Fruit fly (Drosophila melanogaster) whole organism, adult: Measurements from ENCODE around the gene CG43332.

ENCODE experiments used
- CG11617 ChIP-seq: fragments of 200-800 bp; sonication (Bioruptor generic); optimal IDR thresholded peaks from 2 replicates; lab custom pipeline; 2017; ENCODE audit warnings: mild to moderate bottlenecking, missing biosample characterization, missing genetic modification reagents, missing genetic modification characterization
- CG12768 ChIP-seq: fragments of 200-800 bp; sonication (Bioruptor generic); optimal IDR thresholded peaks from 2 replicates; lab custom pipeline; 2017; ENCODE audit warnings: missing biosample characterization, missing genetic modification characterization, mild to moderate bottlenecking, moderate library complexity, missing genetic modification reagents
- CG14711 ChIP-seq: fragments of 200-800 bp; sonication (Bioruptor generic); optimal IDR thresholded peaks from 2 replicates; lab custom pipeline; 2018; ENCODE audit warnings: missing biosample characterization, mild to moderate bottlenecking, missing genetic modification characterization, moderate library complexity
- CG1620 ChIP-seq: fragments of 200-800 bp; sonication (Bioruptor generic); optimal IDR thresholded peaks from 2 replicates; lab custom pipeline; 2016; ENCODE audit warnings: missing biosample characterization, missing genetic modification characterization
- CG33017 ChIP-seq: fragments of 200-800 bp; sonication (Bioruptor generic); optimal IDR thresholded peaks from 2 replicates; lab custom pipeline; 2018; ENCODE audit warnings: missing biosample characterization, mild to moderate bottlenecking, missing genetic modification characterization, moderate library complexity
- CG5204 ChIP-seq: fragments of 200-800 bp; sonication (Bioruptor generic); optimal IDR thresholded peaks from 2 replicates; lab custom pipeline; 2016; ENCODE audit warnings: missing biosample characterization, missing genetic modification characterization
- CG7045 ChIP-seq: fragments of 200-800 bp; sonication (Bioruptor generic); optimal IDR thresholded peaks from 2 replicates; lab custom pipeline; 2017; ENCODE audit warnings: missing biosample characterization, mild to moderate bottlenecking, missing genetic modification characterization
- CG7101 ChIP-seq: fragments of 200-800 bp; sonication (Bioruptor generic); optimal IDR thresholded peaks from 2 replicates; lab custom pipeline; 2018; ENCODE audit warnings: missing biosample characterization, mild to moderate bottlenecking, missing genetic modification characterization, moderate library complexity
- Clk ChIP-seq: fragments of 200-800 bp; sonication (Bioruptor generic); optimal IDR thresholded peaks from 2 replicates; lab custom pipeline; 2017; ENCODE audit warnings: missing biosample characterization, missing genetic modification characterization
- Crg-1 ChIP-seq: fragments of 200-800 bp; sonication (Bioruptor generic); optimal IDR thresholded peaks from 2 replicates; lab custom pipeline; 2016; ENCODE audit warnings: missing biosample characterization, missing genetic modification characterization
- Hr96 ChIP-seq: fragments of 200-800 bp; sonication (Bioruptor generic); optimal IDR thresholded peaks from 2 replicates; lab custom pipeline; 2016; ENCODE audit warnings: missing biosample characterization, missing genetic modification characterization
- Mnt ChIP-seq: fragments of 200-800 bp; sonication (Bioruptor generic); optimal IDR thresholded peaks from 2 replicates; lab custom pipeline; 2016; ENCODE audit warnings: missing biosample characterization, mild to moderate bottlenecking, missing genetic modification characterization
- bab1 ChIP-seq: fragments of 200-800 bp; sonication (Bioruptor generic); optimal IDR thresholded peaks from 3 replicates; lab custom pipeline; 2019; ENCODE audit warnings: missing biosample characterization, mild to moderate bottlenecking, missing genetic modification characterization, moderate library complexity
- cic ChIP-seq: fragments of 200-800 bp; sonication (Bioruptor generic); optimal IDR thresholded peaks from 2 replicates; lab custom pipeline; 2017; ENCODE audit warnings: missing biosample characterization, mild to moderate bottlenecking, missing genetic modification characterization, moderate library complexity
- cnc ChIP-seq, 2 experiments: fragments of >200 bp; optimal IDR thresholded peaks; 2 replicates each; lab custom pipeline; 2017
- kay ChIP-seq: fragments of 200-800 bp; sonication (Bioruptor generic); peaks from one replicate; lab custom pipeline; 2016; ENCODE audit warnings: missing biosample characterization, missing genetic modification characterization, borderline replicate concordance
- ovo ChIP-seq: fragments of 200-800 bp; sonication (Bioruptor generic); optimal IDR thresholded peaks from 2 replicates; lab custom pipeline; 2016; ENCODE audit warnings: missing biosample characterization, missing genetic modification characterization
- pad ChIP-seq: fragments of 200-800 bp; sonication (Bioruptor generic); optimal IDR thresholded peaks from 3 replicates; lab custom pipeline; 2017; ENCODE audit warnings: missing biosample characterization, missing genetic modification characterization, mild to moderate bottlenecking, moderate library complexity, missing genetic modification reagents
- tj ChIP-seq: fragments of 200-800 bp; sonication (Bioruptor generic); optimal IDR thresholded peaks from 3 replicates; lab custom pipeline; 2017; ENCODE audit warnings: missing biosample characterization, mild to moderate bottlenecking, missing genetic modification characterization, moderate library complexity
- toe ChIP-seq: fragments of 200-800 bp; sonication (Bioruptor generic); optimal IDR thresholded peaks from 2 replicates; lab custom pipeline; 2016; ENCODE audit warnings: missing biosample characterization, missing genetic modification characterization

Gene CG43332

DNA sequence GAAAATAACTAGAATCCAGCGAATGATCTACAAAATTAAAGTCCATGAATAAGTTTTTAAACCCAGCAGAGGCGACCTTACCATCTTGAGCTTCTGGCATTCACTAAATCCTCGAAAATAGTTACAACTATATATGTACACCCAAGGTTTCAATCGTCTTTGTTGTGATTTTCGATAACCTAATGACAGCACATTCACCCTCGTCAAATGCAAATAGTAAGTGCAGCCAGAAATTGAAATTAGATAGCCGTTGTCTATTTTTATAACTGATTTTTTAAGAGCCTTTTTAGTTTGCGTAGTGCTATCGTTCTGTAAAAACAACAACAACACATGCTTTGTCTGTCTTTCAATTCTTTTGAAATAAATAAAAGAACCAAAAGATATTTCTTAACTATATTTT lies at the start of gene CG43332:
TSS of gene CG43332 (minus strand) at position 101 of the 400 bp plus-strand sequence.
- no peak for TF ChIP-seq CG33017 (tag; lab: Kevin White, UChicago)
- TF ChIP-seq Clk (GFP tag; lab: Kevin White, UChicago), result no peak
- no peak for TF ChIP-seq ovo
- no peak for TF ChIP-seq Hr96 (GFP tag; lab: Kevin White, UChicago)
- TF ChIP-seq CG11617 (GFP tag; lab: Kevin White, UChicago), result no peak
- TF ChIP-seq CG7045 (GFP tag; lab: Kevin White, UChicago), result no peak
- no peak for TF ChIP-seq tj (GFP tag; lab: Kevin White, UChicago)
- no peak for TF ChIP-seq kay (GFP tag; lab: Kevin White, UChicago)
- no peak for TF ChIP-seq cnc (optimal IDR thresholded peaks at IDR 0.05; lab: Kevin White, UChicago)

DNA sequence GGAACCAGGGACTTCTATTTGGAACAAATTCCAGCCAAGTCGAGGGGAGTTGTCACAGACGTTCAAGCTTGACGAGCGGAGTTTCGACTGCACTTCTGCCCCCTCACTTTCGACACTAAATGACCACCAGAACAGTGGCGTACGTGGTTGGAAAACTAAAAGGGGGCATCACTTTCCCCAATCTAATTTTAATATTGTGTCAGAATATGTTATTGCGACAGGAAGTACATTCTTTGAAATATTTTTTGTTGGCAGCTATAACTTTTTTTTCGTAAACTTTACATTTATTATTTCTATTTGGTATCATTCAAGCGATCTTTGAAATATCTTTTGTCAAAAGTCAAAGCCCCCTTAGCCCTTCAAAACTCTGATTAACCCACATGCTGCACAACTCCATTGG lies 49.7 kb upstream of the CG43332 start:
- TF ChIP-seq CG1620 (GFP tag; lab: Kevin White, UChicago) (no peak), CG5204 (GFP tag; lab: Kevin White, UChicago) (no peak), CG7101 (tag; lab: Kevin White, UChicago) (no peak), CG11617 (GFP tag; lab: Kevin White, UChicago) (no peak), cnc (optimal IDR thresholded peaks at IDR 0.05; lab: Kevin White, UChicago) (no peak), bab1 (GFP tag; lab: Kevin White, UChicago) (no peak), Mnt (GFP tag; lab: Kevin White, UChicago) (no peak), Crg-1 (GFP tag; lab: Kevin White, UChicago) (no peak), Clk (GFP tag; lab: Kevin White, UChicago) (no peak), toe (no peak), pad (GFP tag; lab: Kevin White, UChicago) (no peak), Hr96 (GFP tag; lab: Kevin White, UChicago) (no peak)

DNA sequence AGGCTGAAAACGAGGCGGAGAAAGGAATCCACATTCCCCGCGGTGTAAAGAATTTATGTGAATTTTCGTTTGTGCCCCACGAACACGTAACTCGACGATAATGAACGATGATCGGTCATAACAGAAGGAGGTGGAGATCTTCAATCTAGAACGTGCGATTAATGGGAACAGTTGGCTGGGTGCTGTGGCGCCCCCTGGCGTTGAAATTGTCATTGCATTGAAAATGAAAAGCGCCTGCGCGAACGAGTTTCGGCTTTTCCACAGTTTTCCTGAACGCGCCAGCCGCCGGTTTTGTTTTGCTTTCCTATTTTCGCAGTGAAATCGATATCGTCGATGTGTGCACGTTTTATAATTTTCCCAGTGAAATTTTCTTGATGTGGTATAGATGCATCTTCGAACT lies 48.3 kb upstream of the CG43332 start:
- TF ChIP-seq ovo (no peak), Crg-1 (GFP tag; lab: Kevin White, UChicago) (no peak), Mnt (GFP tag; lab: Kevin White, UChicago) (no peak), CG5204 (GFP tag; lab: Kevin White, UChicago) (no peak), cic (GFP tag; lab: Kevin White, UChicago) (no peak), CG33017 (tag; lab: Kevin White, UChicago) (no peak), CG7045 (GFP tag; lab: Kevin White, UChicago) (no peak), Hr96 (GFP tag; lab: Kevin White, UChicago) (no peak), CG1620 (GFP tag; lab: Kevin White, UChicago) (no peak), CG7101 (tag; lab: Kevin White, UChicago) (no peak), kay (GFP tag; lab: Kevin White, UChicago) (no peak), CG14711 (no peak), Clk (GFP tag; lab: Kevin White, UChicago) (no peak), tj (GFP tag; lab: Kevin White, UChicago) (no peak), pad (GFP tag; lab: Kevin White, UChicago) (no peak), bab1 (GFP tag; lab: Kevin White, UChicago) (no peak), cnc (optimal IDR thresholded peaks at IDR 0.05; lab: Kevin White, UChicago) (no peak)

DNA sequence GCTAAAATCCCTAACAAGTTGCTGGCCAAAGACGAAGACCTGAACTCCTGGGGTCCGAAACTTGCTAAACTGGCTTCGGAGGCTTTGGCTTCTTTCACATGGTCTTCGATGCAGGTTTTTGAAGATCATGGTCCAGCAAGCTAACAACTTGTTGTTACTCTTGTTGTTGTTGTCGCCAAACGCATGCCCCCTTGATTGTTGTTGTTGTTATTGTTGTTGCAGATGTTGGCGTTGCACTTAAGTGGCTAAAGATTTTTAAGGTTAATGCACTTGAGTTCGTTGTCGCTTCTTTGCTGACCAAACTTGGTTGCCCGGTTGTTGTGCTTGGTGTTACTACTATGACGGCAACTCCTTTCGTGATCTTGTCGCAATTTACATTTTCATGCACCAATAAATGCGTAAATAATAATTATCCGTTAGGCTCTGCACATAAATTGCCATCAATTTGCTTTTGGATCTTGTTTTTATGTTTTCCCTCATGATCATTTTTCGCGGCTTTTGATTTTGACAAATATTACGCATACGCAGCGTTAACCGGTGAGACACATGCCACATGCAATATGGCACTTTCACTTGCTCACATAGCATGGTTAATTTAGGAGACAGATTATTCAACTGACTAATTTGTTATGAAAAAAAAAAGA lies 44.7 kb upstream of the CG43332 start:
- no peak for TF ChIP-seq pad (GFP tag; lab: Kevin White, UChicago)
- no peak for TF ChIP-seq kay (GFP tag; lab: Kevin White, UChicago)
- TF ChIP-seq CG11617 (GFP tag; lab: Kevin White, UChicago), result no peak
- TF ChIP-seq Mnt (GFP tag; lab: Kevin White, UChicago), result no peak
- no peak for TF ChIP-seq CG7101 (tag; lab: Kevin White, UChicago)
- no peak for TF ChIP-seq ovo
- TF ChIP-seq Clk (GFP tag; lab: Kevin White, UChicago), result no peak
- no peak for TF ChIP-seq cic (GFP tag; lab: Kevin White, UChicago)
- no peak for TF ChIP-seq Crg-1 (GFP tag; lab: Kevin White, UChicago)
- no peak for TF ChIP-seq bab1 (GFP tag; lab: Kevin White, UChicago)
- no peak for TF ChIP-seq Hr96 (GFP tag; lab: Kevin White, UChicago)
- TF ChIP-seq tj (GFP tag; lab: Kevin White, UChicago), result no peak
- no peak for TF ChIP-seq cnc (optimal IDR thresholded peaks at IDR 0.05; lab: Kevin White, UChicago)
- TF ChIP-seq CG14711, result no peak
- no peak for TF ChIP-seq CG1620 (GFP tag; lab: Kevin White, UChicago)
- TF ChIP-seq CG5204 (GFP tag; lab: Kevin White, UChicago), result no peak

DNA sequence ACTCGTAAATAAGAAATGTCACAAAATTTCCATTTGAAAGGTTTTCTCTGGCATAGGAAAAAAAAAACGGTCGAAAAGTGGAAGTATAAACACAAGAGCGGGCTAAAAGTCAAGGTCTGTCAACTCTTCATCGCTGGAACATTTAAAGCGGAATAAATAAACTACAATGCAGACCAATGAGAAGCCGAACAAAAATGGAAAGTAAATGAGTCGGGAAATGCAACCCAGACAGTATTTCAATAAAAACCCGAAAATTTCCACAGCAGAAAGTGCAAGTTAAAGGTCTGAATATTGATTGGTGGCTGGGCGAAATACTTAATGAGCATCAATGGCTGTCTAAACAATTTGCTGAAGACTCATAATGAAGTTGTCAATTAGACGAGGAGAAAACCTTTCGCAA lies 44.1 kb upstream of the CG43332 start:
- TF ChIP-seq CG5204 (GFP tag; lab: Kevin White, UChicago), result no peak
- peak; percentile 21 for TF ChIP-seq tj (GFP tag; lab: Kevin White, UChicago)

DNA sequence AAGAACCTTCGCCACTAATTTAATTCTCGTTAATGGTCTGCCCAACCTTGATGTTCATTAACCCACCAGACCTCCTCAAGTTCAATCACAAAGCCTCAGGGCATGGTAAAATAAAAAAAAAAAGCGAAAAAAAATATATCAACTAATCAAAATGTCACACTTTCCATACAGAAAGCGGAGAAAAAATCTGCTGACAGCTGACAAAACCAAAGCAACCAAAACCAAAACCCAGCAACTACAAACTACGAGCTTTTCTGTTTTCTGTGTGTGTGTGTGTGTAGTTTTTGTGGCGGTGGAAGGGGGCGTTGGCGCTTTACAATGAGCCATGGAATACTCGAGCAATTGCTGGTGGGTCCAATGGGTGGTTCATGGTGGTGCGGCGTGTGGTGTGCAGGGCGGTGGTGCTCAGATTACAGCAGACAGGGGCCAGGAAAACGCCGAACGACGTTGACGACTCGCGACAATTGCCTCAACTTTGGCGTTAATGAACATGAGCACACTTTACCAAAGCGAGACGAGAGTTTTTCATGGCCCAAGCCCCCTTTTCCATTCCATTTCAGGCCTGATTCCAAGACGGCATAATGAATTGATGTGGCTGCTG lies 40.9 kb upstream of the CG43332 start:
- TF ChIP-seq pad (GFP tag; lab: Kevin White, UChicago) (no peak), Clk (GFP tag; lab: Kevin White, UChicago) (no peak), CG12768 (GFP tag; lab: Kevin White, UChicago) (peak; percentile 22), CG11617 (GFP tag; lab: Kevin White, UChicago) (no peak), tj (GFP tag; lab: Kevin White, UChicago) (peak; percentile 98), cic (GFP tag; lab: Kevin White, UChicago) (no peak), CG5204 (GFP tag; lab: Kevin White, UChicago) (no peak), ovo (no peak), CG7045 (GFP tag; lab: Kevin White, UChicago) (no peak)
